Fruit fly (Drosophila melanogaster): ENCODE results near the gene CG10298.

CG10298 gene

DNA sequence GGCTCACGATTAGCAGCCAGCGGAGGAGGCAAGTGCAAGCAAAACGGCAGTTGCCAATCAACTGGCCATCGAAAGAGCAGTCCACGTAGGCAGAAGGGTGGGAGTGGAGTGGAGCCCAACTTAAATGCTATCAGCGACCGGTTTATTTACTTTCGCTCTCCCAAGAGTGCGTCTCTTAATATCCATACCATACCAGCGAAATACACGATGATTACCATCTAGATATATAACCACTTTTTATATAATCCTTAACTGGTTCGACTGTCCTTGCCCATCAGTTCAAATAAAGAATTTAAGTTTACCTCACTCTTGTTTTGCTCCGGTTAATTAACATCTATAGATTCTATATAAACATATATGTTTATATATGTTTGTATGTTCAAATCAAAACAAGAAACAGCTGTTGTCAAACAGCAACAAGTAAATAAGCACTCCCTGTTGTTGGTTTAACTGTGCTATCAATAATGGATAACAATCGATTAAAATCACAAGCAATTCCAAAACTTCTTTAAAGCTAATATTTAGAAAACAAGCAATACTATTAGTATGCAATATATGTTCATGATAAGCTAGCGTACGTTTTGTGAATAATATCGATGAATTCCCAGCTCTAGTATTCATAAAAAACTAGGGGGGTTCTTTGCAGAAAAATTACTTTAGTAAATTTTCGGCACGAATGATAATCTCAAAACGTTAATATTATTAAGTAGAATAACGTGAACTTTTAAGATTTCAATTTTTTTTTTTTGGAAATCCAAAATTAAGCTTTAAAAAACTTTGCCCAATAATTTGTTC is 30.9 kb downstream of the CG10298 start:
- TF ChIP-seq CTCF (optimal IDR thresholded peaks at IDR 0.05) (no peak), CG8478 (optimal IDR thresholded peaks at IDR 0.05) (no peak)

DNA sequence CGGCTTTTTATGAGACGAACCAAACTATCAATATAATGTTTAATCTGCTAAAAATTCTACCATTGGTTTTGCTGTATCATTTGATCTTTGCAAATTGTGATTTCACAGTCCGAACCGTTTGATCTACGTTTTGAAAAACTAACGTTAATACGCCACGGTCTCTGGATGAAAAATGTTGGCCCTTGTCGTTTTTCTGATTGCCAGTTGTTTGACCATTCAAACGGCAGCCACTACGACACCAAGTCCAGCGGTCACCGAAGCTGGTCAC is 31.4 kb downstream of the CG10298 start, which contains the start of gene CG42564:
Gene CG42564 (plus strand): TSS at position 169 of the 268 bp plus-strand sequence.
- no peak for TF ChIP-seq CG8478 (optimal IDR thresholded peaks at IDR 0.05)
- TF ChIP-seq CTCF (optimal IDR thresholded peaks at IDR 0.05): no peak

DNA sequence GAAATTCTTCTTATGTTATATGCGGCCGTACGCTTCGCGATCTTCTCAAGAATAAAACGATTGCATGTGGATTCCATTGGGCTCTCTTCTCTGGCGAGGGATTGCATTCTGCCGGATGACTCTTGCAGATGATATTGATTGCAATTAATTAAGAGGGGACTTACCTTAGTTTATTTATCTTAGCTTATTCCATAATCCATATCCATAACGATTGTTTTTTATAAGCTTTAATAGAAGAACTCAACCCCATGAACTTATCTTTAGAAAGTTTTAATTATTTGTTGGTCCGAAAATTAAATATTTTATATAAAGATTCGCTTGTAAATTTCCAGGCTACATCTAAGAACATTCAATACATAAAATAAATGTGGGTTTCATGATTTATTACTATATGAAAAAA is 33.1 kb downstream of the CG10298 start, which contains the start of gene CRAT:
Gene CRAT (minus strand): TSS at position 101 of the 400 bp plus-strand sequence.
- TF ChIP-seq CG8478 (optimal IDR thresholded peaks at IDR 0.05) (no peak), CTCF (optimal IDR thresholded peaks at IDR 0.05) (no peak)

DNA sequence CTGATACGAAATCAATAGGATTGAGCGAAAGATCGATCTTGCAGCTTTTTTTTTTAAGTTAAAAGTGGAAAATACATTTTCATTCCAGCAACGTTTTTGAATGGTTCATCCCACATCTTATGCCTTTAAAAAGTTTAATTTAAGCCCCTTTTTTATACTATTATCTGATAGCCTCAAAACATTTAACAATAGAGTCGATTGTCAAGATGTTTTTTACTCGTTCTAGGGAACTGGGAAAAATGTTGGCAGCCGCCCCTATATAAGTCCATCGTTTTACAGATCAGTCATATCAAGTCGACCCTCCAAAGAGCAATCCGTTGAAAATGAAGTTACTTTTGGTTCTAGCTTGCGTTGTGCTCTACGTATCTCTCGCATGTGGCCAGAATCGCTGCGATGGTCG is 34.7 kb downstream of the CG10298 start, which contains the start of gene CG42537:
Gene CG42537 (plus strand): TSS at position 301 of the 400 bp plus-strand sequence.
- TF ChIP-seq CTCF (optimal IDR thresholded peaks at IDR 0.05): no peak
- no peak for TF ChIP-seq CG8478 (optimal IDR thresholded peaks at IDR 0.05)

DNA sequence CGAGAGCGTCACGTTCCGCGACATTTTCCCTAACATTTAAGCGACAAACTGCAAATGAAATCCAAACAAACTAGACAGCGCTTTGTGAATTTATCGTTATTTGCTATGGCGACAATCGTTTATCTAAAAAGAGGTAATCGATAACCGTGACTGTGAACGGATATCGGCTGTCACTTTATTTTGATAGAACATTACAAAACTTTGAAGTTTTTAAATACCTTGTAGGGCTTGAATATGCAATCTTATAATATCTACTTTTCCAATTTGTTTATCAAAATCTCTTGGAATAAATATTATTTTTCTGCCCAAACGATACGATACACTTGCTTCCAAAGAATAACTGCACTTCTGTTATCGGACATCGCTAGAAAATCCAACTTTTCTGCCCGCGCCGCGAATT is 37.3 kb downstream of the CG10298 start, which contains the start of the genes CG1024 and TfIIFalpha:
Gene CG1024 (minus strand): TSS at position 200 of the 400 bp plus-strand sequence.
Gene TfIIFalpha (plus strand): TSS at position 339 of the 400 bp plus-strand sequence.
- TF ChIP-seq CTCF (optimal IDR thresholded peaks at IDR 0.05) (no peak), CG8478 (optimal IDR thresholded peaks at IDR 0.05) (no peak)

DNA sequence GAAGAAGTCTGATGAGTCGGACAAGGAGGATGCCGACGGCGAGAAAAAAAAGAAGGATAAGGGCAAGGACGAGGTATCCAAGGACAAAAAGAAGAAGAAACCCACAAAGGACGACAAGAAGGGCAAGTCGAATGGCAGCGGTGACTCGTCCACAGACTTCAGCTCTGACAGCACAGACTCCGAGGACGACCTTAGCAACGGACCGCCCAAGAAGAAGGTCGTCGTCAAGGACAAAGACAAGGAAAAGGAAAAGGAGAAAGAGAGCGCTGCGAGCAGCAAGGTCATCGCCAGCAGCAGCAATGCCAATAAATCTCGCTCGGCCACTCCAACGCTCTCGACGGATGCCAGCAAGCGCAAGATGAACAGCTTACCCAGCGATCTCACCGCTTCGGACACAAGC is 39.0 kb downstream of the CG10298 start:
- TF ChIP-seq CTCF (optimal IDR thresholded peaks at IDR 0.05) (no peak), CG8478 (optimal IDR thresholded peaks at IDR 0.05) (no peak)

DNA sequence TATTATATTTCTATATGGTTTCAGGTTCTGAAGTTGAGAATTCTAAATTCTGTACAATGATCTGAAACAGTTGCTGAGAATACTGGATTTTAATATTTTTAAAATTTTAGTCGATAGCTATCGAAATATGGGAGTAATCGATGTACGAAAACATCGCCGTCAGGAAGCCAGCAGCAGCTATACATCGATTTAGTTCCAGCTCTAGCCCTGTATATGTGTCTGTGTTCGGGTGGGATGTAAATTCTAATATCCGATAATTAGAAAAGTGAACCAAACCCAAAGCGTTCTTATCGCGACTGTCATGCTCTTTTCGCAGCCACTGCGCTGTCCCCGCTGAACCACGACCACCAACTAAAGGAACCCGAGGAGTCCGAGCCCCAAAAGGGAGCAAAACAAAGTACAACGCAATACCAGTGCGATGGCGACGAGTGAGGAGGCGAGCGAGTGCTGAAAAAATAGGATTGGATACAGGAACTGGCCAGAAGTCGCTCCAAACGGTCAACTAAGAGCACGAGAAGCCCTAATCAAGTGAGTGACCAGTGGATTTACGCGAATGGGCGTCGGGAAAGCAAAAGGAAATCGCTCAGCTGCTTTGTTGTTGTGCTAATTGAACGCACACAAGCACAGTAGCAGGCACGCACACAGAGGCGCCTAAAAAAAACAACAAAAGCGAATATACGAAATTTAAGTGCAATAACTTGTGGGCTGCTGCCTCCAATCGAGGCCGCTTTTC is 40.1 kb downstream of the CG10298 start, which contains the start of gene gzl:
Gene gzl (plus strand): TSS at position 182 of the 733 bp plus-strand sequence.
- TF ChIP-seq CTCF (optimal IDR thresholded peaks at IDR 0.05) (no peak), CG8478 (optimal IDR thresholded peaks at IDR 0.05) (no peak)

DNA sequence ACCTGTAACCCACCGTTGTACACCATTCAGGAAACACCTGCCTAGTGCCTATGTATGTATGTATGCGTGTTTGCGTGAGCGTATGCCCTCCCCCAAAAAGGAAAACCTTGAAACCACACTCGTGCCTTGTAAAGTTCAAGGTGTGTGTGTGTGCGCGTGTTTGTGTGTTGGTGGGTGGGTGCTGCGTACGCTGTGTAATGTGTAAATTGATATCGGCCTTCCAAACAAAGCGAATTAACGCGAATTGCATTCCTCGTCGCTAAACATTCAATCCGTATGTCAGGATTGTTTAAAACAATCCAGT is 40.6 kb downstream of the CG10298 start:
- no peak for TF ChIP-seq CG8478 (optimal IDR thresholded peaks at IDR 0.05)
- no peak for TF ChIP-seq CTCF (optimal IDR thresholded peaks at IDR 0.05)

DNA sequence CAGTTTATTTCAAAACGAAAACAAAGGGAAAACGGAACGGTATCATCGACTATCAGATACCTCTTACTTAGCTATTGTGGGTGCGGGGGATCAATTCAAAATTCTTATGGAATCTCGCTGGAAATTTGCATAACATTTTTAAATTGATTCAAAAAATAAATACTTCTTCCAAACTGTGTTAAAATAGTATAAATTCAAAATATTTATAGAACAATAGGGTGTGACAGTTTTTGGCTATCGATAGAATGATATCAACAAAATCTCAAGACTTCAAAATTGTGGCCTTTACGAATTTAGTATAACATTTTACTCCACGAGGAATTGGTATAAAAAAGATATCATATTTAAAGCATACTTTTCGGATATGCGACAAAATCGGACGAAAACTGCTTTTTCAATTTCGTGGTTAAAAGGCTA is 45.6 kb downstream of the CG10298 start:
- TF ChIP-seq CTCF (optimal IDR thresholded peaks at IDR 0.05): no peak
- no peak for TF ChIP-seq CG8478 (optimal IDR thresholded peaks at IDR 0.05)

All from S2 (cell line).